Fruit fly (Drosophila melanogaster) S2 (cell line): ENCODE data around the gene bcn92.

Experiments used
- CG8478 ChIP-seq: fragments of >200 bp; optimal IDR thresholded peaks from 2 replicates; lab custom pipeline; 2018
- CTCF ChIP-seq, 2 experiments: fragments of >200 bp; optimal IDR thresholded peaks; 2 replicates each; lab custom pipeline; 2018

Gene bcn92

dm6 chrX:2175956-2176469 lies 26.6 kb upstream of the bcn92 start, which contains the start of gene Cyp4d2:
Gene Cyp4d2, plus strand, starts transcription at chrX:2176006.
- TF ChIP-seq CG8478 (lab: Kevin White, UChicago) = no peak
- no peak for TF ChIP-seq CTCF (optimal IDR thresholded peaks at IDR 0.05; lab: Kevin White, UChicago)

- TF ChIP-seq CTCF (optimal IDR thresholded peaks at IDR 0.05; lab: Kevin White, UChicago) = no peak
- no peak for TF ChIP-seq CG8478 (lab: Kevin White, UChicago)
Observed at dm6 chrX:2175265-2175795, 25.9 kb upstream of the bcn92 start, which contains the start of gene Cyp4d14. Gene Cyp4d14, minus strand, starts transcription at chrX:2175315.

- TF ChIP-seq CTCF (optimal IDR thresholded peaks at IDR 0.05; lab: Kevin White, UChicago) (no peak), CG8478 (lab: Kevin White, UChicago) (no peak)
Observed at dm6 chrX:2172420-2172827, 23.0 kb upstream of the bcn92 start, which contains the start of gene ND-B14.5A. Gene ND-B14.5A, plus strand, starts transcription at chrX:2172526.

- no peak for TF ChIP-seq CTCF (optimal IDR thresholded peaks at IDR 0.05; lab: Kevin White, UChicago)
- no peak for TF ChIP-seq CG8478 (lab: Kevin White, UChicago)
Observed at dm6 chrX:2170424-2170823, 21.0 kb upstream of the bcn92 start.

dm6 chrX:2168485-2169199 lies 19.2 kb upstream of the bcn92 start:
- no peak for TF ChIP-seq CG8478 (lab: Kevin White, UChicago)

dm6 chrX:2166129-2166528 lies 16.7 kb upstream of the bcn92 start:
- TF ChIP-seq CG8478 (lab: Kevin White, UChicago) = no peak
- no peak for TF ChIP-seq CTCF (optimal IDR thresholded peaks at IDR 0.05; lab: Kevin White, UChicago)

- no peak for TF ChIP-seq CG8478 (lab: Kevin White, UChicago)
- no peak for TF ChIP-seq CTCF (optimal IDR thresholded peaks at IDR 0.05; lab: Kevin White, UChicago)
Observed at dm6 chrX:2165394-2165793, 15.9 kb upstream of the bcn92 start.

- TF ChIP-seq CTCF (optimal IDR thresholded peaks at IDR 0.05; lab: Kevin White, UChicago) = no peak
Observed at dm6 chrX:2163358-2163757, 13.9 kb upstream of the bcn92 start.

- TF ChIP-seq CG8478 (lab: Kevin White, UChicago) (no peak), CTCF (optimal IDR thresholded peaks at IDR 0.05; lab: Kevin White, UChicago) (no peak)
Observed at dm6 chrX:2162130-2162907, 12.9 kb upstream of the bcn92 start, which contains the start of the genes Cyp4d1 and CG3630. Gene Cyp4d1, minus strand, starts transcription at chrX:2162180. Gene CG3630, plus strand, starts transcription at chrX:2162196.

dm6 chrX:2161020-2161419 lies 11.6 kb upstream of the bcn92 start:
- TF ChIP-seq CG8478 (lab: Kevin White, UChicago) = no peak
- no peak for TF ChIP-seq CTCF (optimal IDR thresholded peaks at IDR 0.05; lab: Kevin White, UChicago)

- TF ChIP-seq CG8478 (lab: Kevin White, UChicago) = no peak
- peak; percentile 2 to 35 for TF ChIP-seq CTCF (optimal IDR thresholded peaks at IDR 0.05; lab: Kevin White, UChicago)
Observed at dm6 chrX:2158668-2159163, 9.3 kb upstream of the bcn92 start, which contains the start of gene wapl. Gene wapl, minus strand, starts transcription at chrX:2158983.

- TF ChIP-seq CG8478 (lab: Kevin White, UChicago) = peak; percentile 49
- TF ChIP-seq CTCF (optimal IDR thresholded peaks at IDR 0.05; lab: Kevin White, UChicago) = no peak
Observed at dm6 chrX:2157929-2158610, 8.6 kb upstream of the bcn92 start.

- TF ChIP-seq CTCF (optimal IDR thresholded peaks at IDR 0.05; lab: Kevin White, UChicago) (peak; percentile 11 to 42), CG8478 (lab: Kevin White, UChicago) (no peak)
Observed at dm6 chrX:2155868-2156267, 6.4 kb upstream of the bcn92 start.

- no peak for TF ChIP-seq CTCF (optimal IDR thresholded peaks at IDR 0.05; lab: Kevin White, UChicago)
- TF ChIP-seq CG8478 (lab: Kevin White, UChicago) = no peak
Observed at dm6 chrX:2148671-2149070, 776 bp downstream of the bcn92 start.
